Fruit fly (Drosophila melanogaster) whole organism, pupa: ENCODE measurements around the gene CG6142.
A peak's percentile ranks its signal among the peaks of the same experiment; 100 is the strongest.

ENCODE experiments used
- CG8301 ChIP-seq: fragments of 200-800 bp; sonication (Bioruptor generic); optimal IDR thresholded peaks from 2 replicates; lab custom pipeline; 2018; ENCODE audit warnings: missing biosample characterization, mild to moderate bottlenecking, missing genetic modification characterization
- fd96Ca ChIP-seq: fragments of 200-800 bp; sonication (Bioruptor generic); IDR thresholded peaks from 3 replicates; pipeline ENCODE4 v1.3.6; 2022; ENCODE audit warnings: missing biosample characterization, missing genetic modification characterization
- gl ChIP-seq: fragments of 200-800 bp; sonication (Bioruptor generic); optimal IDR thresholded peaks from 2 replicates; lab custom pipeline; 2018; ENCODE audit warnings: missing biosample characterization, mild to moderate bottlenecking, missing genetic modification characterization
- rn ChIP-seq: fragments of 200-800 bp; sonication (Bioruptor generic); IDR thresholded peaks from 2 replicates; pipeline ENCODE4 v1.3.6; 2022; ENCODE audit warnings: missing biosample characterization, missing genetic modification characterization

dm6 chr3R:26128442-26129003 lies 4.4 kb upstream of the CG6142 start:
- 0 out of 3 replicates have a peak, but pooled peaks have one; percentile 41 for TF ChIP-seq fd96Ca (GFP tag; lab: Robert Waterston, UW)
- TF ChIP-seq rn: no peak
- TF ChIP-seq gl (tag; lab: Kevin White, UChicago): no peak
- peak; percentile 4 for TF ChIP-seq CG8301 (tag; lab: Kevin White, UChicago)
